Worm (Caenorhabditis elegans): ENCODE results near the gene F53F4.7.

DNA sequence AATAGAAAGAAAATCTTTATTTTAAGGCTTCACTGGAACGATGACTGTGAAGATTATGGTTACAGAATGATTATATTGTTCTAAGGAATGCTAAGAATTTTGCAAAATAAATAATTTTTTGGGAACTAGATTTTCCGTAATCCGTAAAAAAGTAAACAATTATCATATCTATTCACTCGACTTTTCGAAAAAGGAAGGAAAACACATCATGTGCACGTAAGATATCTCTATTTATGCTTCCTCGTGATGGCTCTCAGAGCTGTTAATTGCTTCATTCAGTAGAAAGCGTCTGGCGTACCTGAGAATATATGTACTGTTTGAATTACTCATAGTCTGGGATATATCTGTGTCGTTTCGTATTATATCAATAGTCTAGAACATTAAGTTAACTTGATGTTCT is 6.0 kb upstream of the F53F4.7 start, which contains the start of gene srd-11:
- TF ChIP-seq him-1 (tag; optimal IDR thresholded peaks at IDR 0.05) (no peak), dao-5 (tag; optimal IDR thresholded peaks at IDR 0.05) (no peak)

Measured in whole organism, L4/young adult.